Fruit fly (Drosophila melanogaster): ENCODE measurements around the gene Dph4.

Gene Dph4

dm6 chr3R:5599521-5600360 lies 24.2 kb downstream of the Dph4 start:
- TF ChIP-seq Blimp-1 (GFP tag; optimal IDR thresholded peaks at IDR 0.05) (peak; percentile 18), CG10669 (GFP tag; optimal IDR thresholded peaks at IDR 0.05) (no peak), CG1621 (tag; optimal IDR thresholded peaks at IDR 0.05) (no peak), Eip78C (GFP tag) (peak; percentile 14)

DNA sequence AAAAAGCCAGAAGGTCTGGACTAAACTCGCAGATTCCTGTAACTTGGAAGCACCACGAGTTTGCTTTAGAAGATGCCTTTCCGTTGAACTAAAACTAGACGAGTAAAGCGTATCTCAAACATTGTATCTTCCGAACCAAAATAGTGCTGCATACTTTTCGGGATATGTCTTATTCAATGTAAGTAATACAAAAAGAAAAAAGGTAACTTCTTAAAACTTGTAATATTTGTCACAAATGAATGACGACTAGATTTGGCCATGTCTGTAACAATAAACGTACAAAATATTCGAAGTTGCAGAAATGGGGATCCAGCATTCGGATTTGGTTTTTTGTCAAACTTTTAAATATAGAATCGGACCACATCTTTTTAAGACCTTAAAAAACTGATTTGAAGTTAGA lies 29.0 kb downstream of the Dph4 start:
- TF ChIP-seq eg (GFP tag; IDR thresholded peaks at IDR 0.05) (0 out of 3 replicates have a peak, but pooled peaks have one; percentile 22), dsx (GFP tag; optimal IDR thresholded peaks at IDR 0.05; ENCODE audit: poor library complexity, severe bottlenecking) (peak; percentile 97), Eip75B (GFP tag; optimal IDR thresholded peaks at IDR 0.05) (no peak)

DNA sequence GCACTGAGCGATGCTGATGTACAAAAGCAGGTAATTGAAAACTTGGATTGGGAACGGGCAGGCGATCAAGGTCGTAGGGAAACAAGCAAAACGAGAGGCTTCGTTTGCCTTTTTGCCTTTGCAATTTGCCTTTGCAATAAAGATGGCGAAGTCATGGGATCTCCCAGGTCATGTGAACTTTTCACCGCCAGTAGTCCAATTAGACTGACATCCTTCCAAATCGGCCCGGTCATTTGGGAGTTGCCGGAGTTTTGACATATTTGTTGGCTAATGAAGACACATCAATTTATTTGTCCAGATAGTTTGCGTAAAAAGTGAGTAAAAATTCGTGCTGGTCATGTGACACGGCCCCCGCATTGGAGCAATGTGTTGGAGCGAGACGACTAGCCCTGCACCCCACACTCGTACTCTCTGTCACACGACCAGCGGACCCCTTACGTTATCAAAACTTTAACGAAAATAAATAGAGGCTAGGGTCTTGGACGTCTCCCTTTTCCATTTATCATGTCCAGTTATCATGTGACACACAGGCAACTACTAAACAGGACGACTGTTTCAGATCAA lies 31.8 kb downstream of the Dph4 start:
- TF ChIP-seq CG6792 (GFP tag; optimal IDR thresholded peaks at IDR 0.05) (no peak), CG7368 (GFP tag; optimal IDR thresholded peaks at IDR 0.05) (no peak), CG10669 (GFP tag; optimal IDR thresholded peaks at IDR 0.05) (no peak), CG6276 (GFP tag; optimal IDR thresholded peaks at IDR 0.05) (no peak), svp (GFP tag) (peak; percentile 93), eg (GFP tag; IDR thresholded peaks at IDR 0.05) (no peak), dsx (GFP tag; optimal IDR thresholded peaks at IDR 0.05; ENCODE audit: poor library complexity, severe bottlenecking) (no peak), CG3919 (GFP tag; optimal IDR thresholded peaks at IDR 0.05) (no peak), achi (GFP tag; optimal IDR thresholded peaks at IDR 0.05) (no peak), topi (GFP tag; optimal IDR thresholded peaks at IDR 0.05) (no peak), ss (GFP tag; optimal IDR thresholded peaks at IDR 0.05) (no peak), Sox15 (GFP tag; optimal IDR thresholded peaks at IDR 0.05) (no peak), Eip78C (GFP tag) (peak; percentile 52), Sox14 (GFP tag; optimal IDR thresholded peaks at IDR 0.05) (no peak), CG1621 (tag; optimal IDR thresholded peaks at IDR 0.05) (no peak), pdm3 (GFP tag; optimal IDR thresholded peaks at IDR 0.05) (no peak), CG10631 (GFP tag; optimal IDR thresholded peaks at IDR 0.05) (no peak), CG31627 (GFP tag; optimal IDR thresholded peaks at IDR 0.05) (no peak), CG6808 (GFP tag; optimal IDR thresholded peaks at IDR 0.05) (no peak), fkh (GFP tag; optimal IDR thresholded peaks at IDR 0.05) (peak; percentile 53), CG3032 (tag; optimal IDR thresholded peaks at IDR 0.05) (no peak)

- peak; percentile 10 for TF ChIP-seq CG6854 (GFP tag; optimal IDR thresholded peaks at IDR 0.05)
- peak; percentile 20 for TF ChIP-seq topi (GFP tag; optimal IDR thresholded peaks at IDR 0.05)
- peak; percentile 95 for TF ChIP-seq achi (GFP tag; optimal IDR thresholded peaks at IDR 0.05)
- TF ChIP-seq CG11902 (GFP tag; optimal IDR thresholded peaks at IDR 0.05): no peak
- TF ChIP-seq Sox15 (GFP tag; optimal IDR thresholded peaks at IDR 0.05): peak; percentile 2
- peak; percentile 37 for TF ChIP-seq cyc (GFP tag; optimal IDR thresholded peaks at IDR 0.05)
- TF ChIP-seq CG8632 (GFP tag; optimal IDR thresholded peaks at IDR 0.05): no peak
- TF ChIP-seq Sox102F (GFP tag; optimal IDR thresholded peaks at IDR 0.05): no peak
- no peak for TF ChIP-seq Sox14 (GFP tag; optimal IDR thresholded peaks at IDR 0.05)
- TF ChIP-seq CG8319 (GFP tag; optimal IDR thresholded peaks at IDR 0.05): no peak
- peak; percentile 38 for TF ChIP-seq dsx (GFP tag; optimal IDR thresholded peaks at IDR 0.05; ENCODE audit: poor library complexity, severe bottlenecking)
- peak; percentile 26 for TF ChIP-seq lz (GFP tag; optimal IDR thresholded peaks at IDR 0.05)
- TF ChIP-seq CG1621 (tag; optimal IDR thresholded peaks at IDR 0.05): peak; percentile 9
- no peak for TF ChIP-seq fd85E (GFP tag; optimal IDR thresholded peaks at IDR 0.05)
- TF ChIP-seq CG3032 (tag; optimal IDR thresholded peaks at IDR 0.05): peak; percentile 58
- peak; percentile 11 for TF ChIP-seq esn (GFP tag; optimal IDR thresholded peaks at IDR 0.05)
- no peak for TF ChIP-seq OdsH (GFP tag; optimal IDR thresholded peaks at IDR 0.05)
- TF ChIP-seq CG10631 (GFP tag; optimal IDR thresholded peaks at IDR 0.05): no peak
- no peak for TF ChIP-seq CG34406 (GFP tag; optimal IDR thresholded peaks at IDR 0.05)
- TF ChIP-seq CG4318 (GFP tag; optimal IDR thresholded peaks at IDR 0.05): no peak
- no peak for TF ChIP-seq spab (GFP tag; optimal IDR thresholded peaks at IDR 0.05)
- TF ChIP-seq Gug (GFP tag; IDR thresholded peaks at IDR 0.05): no peak
- TF ChIP-seq Ets96B (tag; optimal IDR thresholded peaks at IDR 0.05): peak; percentile 7
- TF ChIP-seq dac (GFP tag; optimal IDR thresholded peaks at IDR 0.05): no peak
- TF ChIP-seq CG6792 (GFP tag; optimal IDR thresholded peaks at IDR 0.05): no peak
- TF ChIP-seq ss (GFP tag; optimal IDR thresholded peaks at IDR 0.05): no peak
- TF ChIP-seq CG15336 (GFP tag; IDR thresholded peaks at IDR 0.05): no peak
- TF ChIP-seq Smox (GFP tag; optimal IDR thresholded peaks at IDR 0.05): no peak
- TF ChIP-seq Hr38 (GFP tag; optimal IDR thresholded peaks at IDR 0.05): no peak
- TF ChIP-seq CG31627 (GFP tag; optimal IDR thresholded peaks at IDR 0.05): peak; percentile 49
Observed at dm6 chr3R:5591398-5591853, 32.5 kb downstream of the Dph4 start, which contains the start of the genes noi and Vha26. Gene noi (minus strand): TSS chr3R:5591459. Gene Vha26 (plus strand): TSS chr3R:5591763.

All from whole organism, prepupa.